Fruit fly (Drosophila melanogaster) whole organism, adult: ENCODE measurements around the gene scramb2.

ENCODE experiments used
- CG11617 ChIP-seq: fragments of 200-800 bp; sonication (Bioruptor generic); optimal IDR thresholded peaks from 2 replicates; lab custom pipeline; 2017; ENCODE audit warnings: mild to moderate bottlenecking, missing biosample characterization, missing genetic modification reagents, missing genetic modification characterization
- CG12768 ChIP-seq: fragments of 200-800 bp; sonication (Bioruptor generic); optimal IDR thresholded peaks from 2 replicates; lab custom pipeline; 2017; ENCODE audit warnings: missing biosample characterization, missing genetic modification characterization, mild to moderate bottlenecking, moderate library complexity, missing genetic modification reagents
- CG14711 ChIP-seq: fragments of 200-800 bp; sonication (Bioruptor generic); optimal IDR thresholded peaks from 2 replicates; lab custom pipeline; 2018; ENCODE audit warnings: missing biosample characterization, mild to moderate bottlenecking, missing genetic modification characterization, moderate library complexity
- CG1620 ChIP-seq: fragments of 200-800 bp; sonication (Bioruptor generic); optimal IDR thresholded peaks from 2 replicates; lab custom pipeline; 2016; ENCODE audit warnings: missing biosample characterization, missing genetic modification characterization
- CG33017 ChIP-seq: fragments of 200-800 bp; sonication (Bioruptor generic); optimal IDR thresholded peaks from 2 replicates; lab custom pipeline; 2018; ENCODE audit warnings: missing biosample characterization, mild to moderate bottlenecking, missing genetic modification characterization, moderate library complexity
- CG5204 ChIP-seq: fragments of 200-800 bp; sonication (Bioruptor generic); optimal IDR thresholded peaks from 2 replicates; lab custom pipeline; 2016; ENCODE audit warnings: missing biosample characterization, missing genetic modification characterization
- CG7045 ChIP-seq: fragments of 200-800 bp; sonication (Bioruptor generic); optimal IDR thresholded peaks from 2 replicates; lab custom pipeline; 2017; ENCODE audit warnings: missing biosample characterization, mild to moderate bottlenecking, missing genetic modification characterization
- CG7101 ChIP-seq: fragments of 200-800 bp; sonication (Bioruptor generic); optimal IDR thresholded peaks from 2 replicates; lab custom pipeline; 2018; ENCODE audit warnings: missing biosample characterization, mild to moderate bottlenecking, missing genetic modification characterization, moderate library complexity
- Clk ChIP-seq: fragments of 200-800 bp; sonication (Bioruptor generic); optimal IDR thresholded peaks from 2 replicates; lab custom pipeline; 2017; ENCODE audit warnings: missing biosample characterization, missing genetic modification characterization
- Crg-1 ChIP-seq: fragments of 200-800 bp; sonication (Bioruptor generic); optimal IDR thresholded peaks from 2 replicates; lab custom pipeline; 2016; ENCODE audit warnings: missing biosample characterization, missing genetic modification characterization
- Hr96 ChIP-seq: fragments of 200-800 bp; sonication (Bioruptor generic); optimal IDR thresholded peaks from 2 replicates; lab custom pipeline; 2016; ENCODE audit warnings: missing biosample characterization, missing genetic modification characterization
- Mnt ChIP-seq: fragments of 200-800 bp; sonication (Bioruptor generic); optimal IDR thresholded peaks from 2 replicates; lab custom pipeline; 2016; ENCODE audit warnings: missing biosample characterization, mild to moderate bottlenecking, missing genetic modification characterization
- bab1 ChIP-seq: fragments of 200-800 bp; sonication (Bioruptor generic); optimal IDR thresholded peaks from 3 replicates; lab custom pipeline; 2019; ENCODE audit warnings: missing biosample characterization, mild to moderate bottlenecking, missing genetic modification characterization, moderate library complexity
- cic ChIP-seq: fragments of 200-800 bp; sonication (Bioruptor generic); optimal IDR thresholded peaks from 2 replicates; lab custom pipeline; 2017; ENCODE audit warnings: missing biosample characterization, mild to moderate bottlenecking, missing genetic modification characterization, moderate library complexity
- cnc ChIP-seq, 2 experiments: fragments of >200 bp; optimal IDR thresholded peaks; 2 replicates each; lab custom pipeline; 2017
- kay ChIP-seq: fragments of 200-800 bp; sonication (Bioruptor generic); peaks from one replicate; lab custom pipeline; 2016; ENCODE audit warnings: missing biosample characterization, missing genetic modification characterization, borderline replicate concordance
- ovo ChIP-seq: fragments of 200-800 bp; sonication (Bioruptor generic); optimal IDR thresholded peaks from 2 replicates; lab custom pipeline; 2016; ENCODE audit warnings: missing biosample characterization, missing genetic modification characterization
- pad ChIP-seq: fragments of 200-800 bp; sonication (Bioruptor generic); optimal IDR thresholded peaks from 3 replicates; lab custom pipeline; 2017; ENCODE audit warnings: missing biosample characterization, missing genetic modification characterization, mild to moderate bottlenecking, moderate library complexity, missing genetic modification reagents
- tj ChIP-seq: fragments of 200-800 bp; sonication (Bioruptor generic); optimal IDR thresholded peaks from 3 replicates; lab custom pipeline; 2017; ENCODE audit warnings: missing biosample characterization, mild to moderate bottlenecking, missing genetic modification characterization, moderate library complexity
- toe ChIP-seq: fragments of 200-800 bp; sonication (Bioruptor generic); optimal IDR thresholded peaks from 2 replicates; lab custom pipeline; 2016; ENCODE audit warnings: missing biosample characterization, missing genetic modification characterization

scramb2 gene

dm6 chr3L:3048647-3049046, 2.0 kb upstream of the scramb2 start:
- TF ChIP-seq ovo (GFP tag; lab: Kevin White, UChicago) (no peak), CG12768 (GFP tag; lab: Kevin White, UChicago) (no peak), CG7101 (tag; lab: Kevin White, UChicago) (no peak), Crg-1 (GFP tag; lab: Kevin White, UChicago) (no peak), CG14711 (tag; lab: Kevin White, UChicago) (no peak), cnc (optimal IDR thresholded peaks at IDR 0.05; lab: Kevin White, UChicago) (no peak)

DNA sequence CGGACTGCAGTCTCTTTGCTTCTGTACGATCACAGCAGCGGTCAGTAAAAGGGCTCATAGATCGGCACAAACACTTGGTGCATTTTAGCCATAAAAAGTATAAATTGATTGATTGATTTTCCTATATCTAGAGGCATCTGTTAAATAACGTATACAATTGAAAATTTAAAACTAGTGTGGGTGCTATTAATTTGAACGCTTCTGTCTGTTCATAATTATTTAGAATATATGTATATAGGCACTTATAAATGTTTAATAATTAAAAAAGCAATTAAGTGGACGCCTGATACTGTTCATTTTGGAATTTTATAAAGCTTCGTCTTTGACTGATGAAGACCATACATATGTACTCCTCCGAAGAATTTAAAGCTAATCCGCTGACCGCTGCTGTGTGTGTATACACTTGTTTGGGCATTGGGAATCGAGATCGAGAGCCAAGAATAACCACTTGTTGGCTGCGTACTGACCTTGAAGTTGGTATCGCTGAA, 1.3 kb downstream of the scramb2 start:
- TF ChIP-seq CG33017 (tag; lab: Kevin White, UChicago) (peak; percentile 70), tj (no peak), Mnt (GFP tag; lab: Kevin White, UChicago) (no peak), Hr96 (GFP tag; lab: Kevin White, UChicago) (no peak), cic (GFP tag; lab: Kevin White, UChicago) (peak; percentile 8), Clk (no peak), ovo (GFP tag; lab: Kevin White, UChicago) (no peak), CG11617 (GFP tag; lab: Kevin White, UChicago) (peak; percentile 9), cnc (optimal IDR thresholded peaks at IDR 0.05; lab: Kevin White, UChicago) (no peak), CG5204 (GFP tag; lab: Kevin White, UChicago) (no peak), CG1620 (GFP tag; lab: Kevin White, UChicago) (no peak), Crg-1 (GFP tag; lab: Kevin White, UChicago) (no peak), bab1 (GFP tag; lab: Kevin White, UChicago) (peak; percentile 51), kay (GFP tag; lab: Kevin White, UChicago) (no peak), CG12768 (GFP tag; lab: Kevin White, UChicago) (peak; percentile 29), toe (GFP tag; lab: Kevin White, UChicago) (no peak), pad (GFP tag; lab: Kevin White, UChicago) (no peak), CG7045 (GFP tag; lab: Kevin White, UChicago) (peak; percentile 28), CG7101 (tag; lab: Kevin White, UChicago) (peak; percentile 65), CG14711 (tag; lab: Kevin White, UChicago) (peak; percentile 56)

DNA sequence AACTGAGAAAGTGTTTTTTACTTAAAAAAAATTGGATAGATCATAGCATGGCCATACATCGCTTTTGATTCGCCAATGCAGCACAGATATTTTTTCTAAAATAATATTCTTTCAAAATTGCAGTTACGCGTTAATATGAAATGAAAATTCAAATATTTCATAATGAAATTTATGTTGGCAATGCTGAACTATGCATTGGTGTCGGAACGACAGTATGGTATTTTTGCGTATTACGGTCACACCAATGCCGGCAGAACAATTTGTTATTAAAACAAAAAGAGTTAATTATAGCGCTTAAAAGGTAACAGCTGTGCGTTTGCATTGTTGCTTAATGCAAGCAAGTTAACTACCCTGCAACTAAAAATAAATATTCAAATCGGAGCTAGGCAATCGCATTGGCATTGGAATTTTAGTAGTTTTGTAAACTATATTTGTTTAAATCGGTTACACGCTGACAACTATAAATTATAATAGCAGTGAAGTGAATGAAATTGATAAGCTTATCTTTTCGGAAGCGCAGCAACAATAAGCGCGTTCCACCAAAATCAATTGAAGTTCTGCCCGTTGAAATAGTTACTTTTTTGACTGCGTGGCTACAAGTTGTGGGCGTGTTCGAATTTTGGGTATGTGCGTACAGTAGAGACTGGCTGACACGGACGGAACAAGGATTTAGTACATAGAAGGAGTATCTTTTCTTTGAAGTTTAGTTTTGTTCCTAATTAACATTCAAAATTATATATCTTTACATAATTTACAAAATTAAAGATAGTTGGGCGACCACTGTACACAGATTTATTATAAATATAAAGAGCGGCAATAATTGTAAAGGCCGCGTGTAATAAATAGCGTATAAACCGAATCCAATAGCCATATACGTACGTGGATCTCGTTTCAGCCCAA, 4.2 kb downstream of the scramb2 start, which contains the start of gene Prx4:
TSS of gene Prx4 (plus strand) at position 210 of the 900 bp plus-strand sequence.
- TF ChIP-seq tj: no peak
- no peak for TF ChIP-seq CG7045 (GFP tag; lab: Kevin White, UChicago)
- TF ChIP-seq ovo (GFP tag; lab: Kevin White, UChicago): no peak
- TF ChIP-seq CG1620 (GFP tag; lab: Kevin White, UChicago): no peak
- TF ChIP-seq cnc (optimal IDR thresholded peaks at IDR 0.05; lab: Kevin White, UChicago): no peak
- peak; percentile 82 for TF ChIP-seq CG33017 (tag; lab: Kevin White, UChicago)
- peak; percentile 34 for TF ChIP-seq CG11617 (GFP tag; lab: Kevin White, UChicago)
- TF ChIP-seq CG7101 (tag; lab: Kevin White, UChicago): peak; percentile 74
- peak; percentile 68 for TF ChIP-seq kay (GFP tag; lab: Kevin White, UChicago)
- TF ChIP-seq bab1 (GFP tag; lab: Kevin White, UChicago): peak; percentile 77
- no peak for TF ChIP-seq Hr96 (GFP tag; lab: Kevin White, UChicago)
- TF ChIP-seq CG5204 (GFP tag; lab: Kevin White, UChicago): no peak
- peak; percentile 30 for TF ChIP-seq Crg-1 (GFP tag; lab: Kevin White, UChicago)
- no peak for TF ChIP-seq CG12768 (GFP tag; lab: Kevin White, UChicago)
- TF ChIP-seq toe (GFP tag; lab: Kevin White, UChicago): no peak
- TF ChIP-seq cic (GFP tag; lab: Kevin White, UChicago): peak; percentile 69
- no peak for TF ChIP-seq pad (GFP tag; lab: Kevin White, UChicago)
- peak; percentile 75 for TF ChIP-seq CG14711 (tag; lab: Kevin White, UChicago)

- TF ChIP-seq pad (GFP tag; lab: Kevin White, UChicago) (peak; percentile 34), CG1620 (GFP tag; lab: Kevin White, UChicago) (no peak), tj (peak; percentile 64), CG5204 (GFP tag; lab: Kevin White, UChicago) (peak; percentile 54), ovo (GFP tag; lab: Kevin White, UChicago) (no peak), kay (GFP tag; lab: Kevin White, UChicago) (peak; percentile 85), CG12768 (GFP tag; lab: Kevin White, UChicago) (peak; percentile 74), CG14711 (tag; lab: Kevin White, UChicago) (no peak), CG7045 (GFP tag; lab: Kevin White, UChicago) (peak; percentile 49), Crg-1 (GFP tag; lab: Kevin White, UChicago) (no peak), Mnt (GFP tag; lab: Kevin White, UChicago) (peak; percentile 69), Clk (peak; percentile 81), CG7101 (tag; lab: Kevin White, UChicago) (peak; percentile 49), cic (GFP tag; lab: Kevin White, UChicago) (peak; percentile 93), cnc (optimal IDR thresholded peaks at IDR 0.05; lab: Kevin White, UChicago) (no peak), Hr96 (GFP tag; lab: Kevin White, UChicago) (peak; percentile 40), toe (GFP tag; lab: Kevin White, UChicago) (peak; percentile 20), CG11617 (GFP tag; lab: Kevin White, UChicago) (peak; percentile 58), CG33017 (tag; lab: Kevin White, UChicago) (peak; percentile 17), bab1 (GFP tag; lab: Kevin White, UChicago) (peak; percentile 64)
These were observed 8.6 kb downstream of the scramb2 start for dm6 chr3L:3037822-3038563.
